Worm (Caenorhabditis elegans) whole organism, mixed stage, embryonic: Measurements from ENCODE around the gene F31B12.3.

Experiments
- mab-5 ChIP-seq: fragments of 150-350 bp; optimal IDR thresholded peaks from 2 replicates; lab custom pipeline; 2014; ENCODE audit warnings: missing biosample characterization, missing genetic modification characterization
- snpc-4 ChIP-seq: fragments of 150-350 bp; optimal IDR thresholded peaks from 2 replicates; lab custom pipeline; 2014; ENCODE audit warnings: missing biosample characterization, missing genetic modification characterization

ce11 chrX:10838550-10838949 lies 18.1 kb upstream of the F31B12.3 start, which contains the start of gene plc-1:
- TF ChIP-seq mab-5 (no peak), snpc-4 (tag; lab: Kevin White, UChicago) (no peak)
